Worm (Caenorhabditis elegans) whole organism, midembryonic: ENCODE measurements around the gene Y46G5A.23.

Experiments
- klf-2 ChIP-seq: fragments of 200-800 bp; sonication (Bioruptor generic); conservative IDR thresholded peaks from 2 replicates; pipeline ENCODE4 v1.3.6; 2022; ENCODE audit warnings: missing genetic modification reagents, missing genetic modification characterization, missing compliant biosample characterization
- ztf-29 ChIP-seq: fragments of 200-800 bp; sonication (Bioruptor generic); IDR thresholded peaks from 2 replicates; pipeline ENCODE4 v1.3.6; 2022; ENCODE audit warnings: missing genetic modification reagents, missing genetic modification characterization, missing compliant biosample characterization

- TF ChIP-seq klf-2 (GFP tag; lab: Robert Waterston, UW) (no peak), ztf-29 (GFP tag; lab: Robert Waterston, UW) (no peak)
These were observed 8.8 kb downstream of the Y46G5A.23 start for ce11 chrII:12819979-12820378.
